Worm (Caenorhabditis elegans): ENCODE data around the gene ZK632.2.

ce11 chrIII:9823748-9824147 is 24.8 kb downstream of the ZK632.2 start:
- TF ChIP-seq med-1 (GFP tag; optimal IDR thresholded peaks at IDR 0.05; ENCODE audit: insufficient read depth) (no peak), flt-1 (GFP tag; IDR thresholded peaks at IDR 0.05) (no peak), ref-1 (GFP tag; conservative IDR thresholded peaks at IDR 0.05) (no peak), tab-1 (GFP tag; IDR thresholded peaks at IDR 0.05) (no peak), ztf-29 (GFP tag; IDR thresholded peaks at IDR 0.05) (no peak)

All from whole organism, midembryonic.